Fruit fly (Drosophila melanogaster) ovary, adult (tissue): ENCODE measurements around the gene CG15638.

ENCODE experiments used
- CG17801 ChIP-seq: fragments of 200-800 bp; optimal IDR thresholded peaks from 2 replicates; lab custom pipeline; 2019; ENCODE audit warnings: missing biosample characterization, mild to moderate bottlenecking, missing genetic modification characterization, moderate library complexity; ENCODE audit not compliant: partially characterized antibody

CG15638 gene

DNA sequence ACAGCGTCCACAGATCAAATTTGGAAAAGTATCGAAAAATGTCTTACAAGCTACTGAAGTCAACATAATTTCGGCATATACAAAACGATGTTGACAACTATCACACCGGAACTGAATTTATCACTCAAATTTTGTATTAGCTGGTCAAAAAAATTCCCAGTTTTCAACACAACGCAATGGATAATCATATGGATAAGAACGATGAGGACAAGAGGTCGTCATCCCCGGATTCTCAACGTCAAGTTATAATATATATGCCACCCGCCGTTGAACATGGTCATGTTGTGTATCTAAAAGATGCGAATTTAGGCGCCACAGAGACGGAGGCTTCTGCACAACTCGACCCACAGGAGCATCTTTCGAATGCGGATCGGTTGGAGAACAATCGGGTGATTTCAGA lies 6.9 kb upstream of the CG15638 start, which contains the start of gene CG9263:
Gene CG9263, minus strand, starts transcription at position 101 of the 400 bp plus-strand sequence.
- TF ChIP-seq CG17801, result no peak

DNA sequence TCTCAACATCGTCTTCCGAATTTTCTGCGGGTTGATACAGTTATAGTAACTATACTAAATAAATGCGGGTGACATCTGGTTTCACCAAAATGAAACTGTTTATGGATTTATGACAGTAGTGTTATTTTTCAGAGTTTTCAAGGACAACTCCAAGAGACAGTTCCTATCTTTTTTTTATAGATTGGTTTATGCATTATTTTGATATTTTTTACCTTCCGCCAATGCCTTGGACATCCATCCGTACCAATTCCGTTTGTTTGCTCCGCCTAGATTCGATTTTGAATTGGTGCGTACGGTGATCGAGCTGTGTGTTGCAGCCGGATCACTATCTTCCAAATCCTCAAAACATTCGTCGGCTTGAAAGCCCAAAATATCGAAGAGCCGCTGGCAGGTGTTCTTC lies 6.4 kb upstream of the CG15638 start, which contains the start of gene CG16853:
Gene CG16853, plus strand, starts transcription at position 301 of the 400 bp plus-strand sequence.
- TF ChIP-seq CG17801, result no peak

DNA sequence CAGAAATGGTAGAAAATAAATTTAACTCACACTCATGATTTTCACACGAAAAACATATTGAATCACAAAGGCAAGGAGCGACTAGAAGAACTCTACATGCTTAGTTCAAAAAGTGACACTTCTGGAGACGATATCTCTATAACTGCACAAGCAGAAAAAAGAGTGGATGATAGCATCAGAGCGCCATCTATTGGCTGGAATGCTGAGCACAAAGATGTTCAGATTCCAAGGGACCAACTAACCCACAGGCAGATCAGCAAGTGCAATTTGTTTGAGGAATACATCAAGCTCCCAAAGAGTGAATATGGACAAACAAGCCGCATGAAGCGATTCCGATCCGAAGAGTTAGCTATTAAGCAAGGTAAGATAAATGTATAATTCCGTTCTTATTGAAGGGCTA lies 5.1 kb upstream of the CG15638 start, which contains the start of gene CG16852:
Gene CG16852, plus strand, starts transcription at position 48 of the 400 bp plus-strand sequence.
- TF ChIP-seq CG17801, result no peak

DNA sequence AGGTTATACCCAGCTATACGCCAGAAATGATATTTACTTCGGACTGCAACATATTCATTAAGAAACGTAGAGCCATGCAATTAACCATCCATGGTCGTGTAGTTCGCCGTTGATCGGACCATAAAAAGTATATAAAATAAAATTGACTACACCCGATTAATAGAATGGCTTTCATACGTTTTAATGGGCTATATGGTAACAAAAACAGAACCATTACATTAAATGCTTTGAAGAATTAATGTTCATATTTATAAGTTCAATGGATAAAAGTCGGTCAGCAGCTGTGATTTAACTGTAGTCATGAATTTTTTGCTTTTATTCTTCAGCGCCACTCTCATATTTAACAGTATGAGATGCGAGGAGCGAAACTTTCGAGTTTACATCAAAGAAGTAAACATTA lies 3.1 kb downstream of the CG15638 start, which contains the start of gene CG33645:
Gene CG33645, plus strand, starts transcription at position 301 of the 400 bp plus-strand sequence.
- no peak for TF ChIP-seq CG17801

DNA sequence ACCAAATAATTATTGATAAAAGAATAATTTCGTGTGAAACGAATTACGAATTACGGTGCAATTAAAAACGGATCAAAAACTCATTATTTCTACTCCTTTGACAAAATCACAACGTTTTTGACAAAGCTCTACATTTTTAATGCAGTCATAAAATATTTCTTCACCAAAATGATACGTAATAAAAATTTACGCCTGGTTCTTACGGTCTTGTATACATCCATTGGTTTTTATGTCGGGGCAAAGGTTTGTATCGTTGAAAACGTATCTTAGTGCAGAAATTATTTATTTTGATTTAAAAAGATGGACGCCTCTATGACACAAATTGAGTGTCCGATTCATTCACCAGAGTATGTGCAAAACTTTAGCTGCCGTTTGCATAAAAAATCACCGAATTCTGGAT lies 3.8 kb downstream of the CG15638 start, which contains the start of gene CG33644:
Gene CG33644, plus strand, starts transcription at position 301 of the 400 bp plus-strand sequence.
- no peak for TF ChIP-seq CG17801

DNA sequence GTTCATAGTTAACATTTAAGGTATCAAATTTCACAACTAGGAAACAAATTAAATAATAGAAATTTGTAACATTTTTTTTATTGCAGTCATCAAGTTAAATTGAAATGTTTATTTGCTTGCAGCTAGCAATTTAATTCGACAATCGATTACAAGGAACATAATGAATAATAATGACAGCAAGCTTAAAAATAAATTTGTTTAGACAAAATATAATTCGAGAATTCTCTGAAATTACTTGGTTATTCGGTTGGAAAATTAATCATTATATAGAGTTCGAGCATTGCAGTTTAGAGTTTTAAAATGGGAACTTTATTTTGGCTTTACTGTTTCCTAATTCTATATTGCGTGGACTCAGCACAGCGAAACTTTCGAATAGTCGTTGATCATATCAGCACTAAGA lies 4.8 kb downstream of the CG15638 start, which contains the start of gene CG33643:
Gene CG33643, plus strand, starts transcription at position 301 of the 400 bp plus-strand sequence.
- no peak for TF ChIP-seq CG17801

DNA sequence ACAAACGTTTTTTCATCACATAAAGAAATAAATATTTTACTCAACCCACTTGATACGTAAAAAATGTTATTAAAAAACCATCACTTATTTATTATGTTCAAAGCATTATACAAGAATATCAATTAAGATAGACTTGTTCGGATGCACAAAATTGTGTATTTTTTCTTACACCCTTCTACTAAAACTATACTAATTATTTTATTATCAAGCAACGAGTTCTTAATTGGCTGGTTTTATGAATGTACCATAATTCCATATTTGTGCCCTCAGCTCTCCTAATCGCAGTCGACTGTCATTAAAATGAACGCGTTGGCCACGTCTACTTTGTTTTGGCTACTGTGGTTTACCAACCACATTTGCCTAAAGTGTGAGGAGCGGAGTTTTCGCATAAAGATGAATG lies 5.9 kb downstream of the CG15638 start, which contains the start of gene CG33642:
Gene CG33642, plus strand, starts transcription at position 301 of the 400 bp plus-strand sequence.
- no peak for TF ChIP-seq CG17801

DNA sequence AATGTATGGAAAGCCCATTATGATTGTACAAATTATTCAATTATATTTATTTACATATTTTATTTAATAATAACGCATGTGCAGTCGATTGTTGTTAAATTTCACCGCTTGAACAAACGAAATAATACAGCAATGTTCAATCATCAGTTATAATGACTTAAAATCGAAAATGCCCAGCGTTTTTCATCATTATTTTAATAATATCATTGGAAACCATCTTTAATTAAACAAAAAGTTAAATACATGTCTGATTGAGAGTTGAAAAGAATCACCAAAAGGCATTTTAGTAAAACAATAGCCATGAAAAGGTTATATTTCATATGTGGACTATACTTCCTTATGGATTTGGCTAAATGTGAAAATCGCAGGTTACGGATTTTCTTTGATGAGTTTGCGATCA lies 6.8 kb downstream of the CG15638 start, which contains the start of gene CG33641:
Gene CG33641, plus strand, starts transcription at position 301 of the 400 bp plus-strand sequence.
- TF ChIP-seq CG17801, result no peak

DNA sequence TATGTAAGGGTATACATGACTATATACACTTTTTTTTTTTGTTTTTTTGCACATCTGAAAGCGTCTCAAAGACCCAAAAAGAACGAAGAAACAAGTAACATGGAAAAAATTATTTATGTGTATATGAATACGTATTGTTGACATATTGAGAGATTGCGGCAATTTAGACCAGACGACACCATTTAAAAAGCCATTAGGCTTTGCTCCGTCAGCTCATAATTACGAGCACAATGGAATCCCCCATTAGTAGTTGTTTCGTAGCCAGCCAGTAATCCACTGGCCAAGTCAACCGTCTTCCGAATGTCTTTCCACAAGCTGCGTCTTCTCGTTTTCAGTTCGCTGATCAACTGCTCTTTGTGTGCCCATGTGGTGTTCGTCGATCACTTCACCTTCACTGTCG lies 8.0 kb downstream of the CG15638 start, which contains the start of gene CG33640:
Gene CG33640, plus strand, starts transcription at position 301 of the 400 bp plus-strand sequence.
- no peak for TF ChIP-seq CG17801

DNA sequence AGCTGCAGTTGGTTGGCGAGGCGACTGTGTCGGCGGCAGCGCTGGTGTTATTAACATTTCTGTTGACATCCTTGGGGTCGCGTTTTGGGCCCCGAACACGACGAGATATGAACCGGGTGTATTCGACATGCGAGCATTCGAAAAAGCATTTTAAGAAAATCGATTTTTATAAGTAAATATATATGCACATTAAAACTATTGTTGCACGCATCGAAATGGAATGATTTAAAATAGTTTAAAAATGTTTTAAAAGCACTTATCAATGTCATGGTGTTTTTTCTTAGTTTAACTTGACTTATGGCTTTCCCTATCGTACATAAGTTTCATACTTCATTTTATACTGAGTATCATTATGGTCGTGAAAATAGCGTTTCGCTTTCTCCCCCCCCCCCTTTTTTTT lies 13.8 kb downstream of the CG15638 start:
- no peak for TF ChIP-seq CG17801

DNA sequence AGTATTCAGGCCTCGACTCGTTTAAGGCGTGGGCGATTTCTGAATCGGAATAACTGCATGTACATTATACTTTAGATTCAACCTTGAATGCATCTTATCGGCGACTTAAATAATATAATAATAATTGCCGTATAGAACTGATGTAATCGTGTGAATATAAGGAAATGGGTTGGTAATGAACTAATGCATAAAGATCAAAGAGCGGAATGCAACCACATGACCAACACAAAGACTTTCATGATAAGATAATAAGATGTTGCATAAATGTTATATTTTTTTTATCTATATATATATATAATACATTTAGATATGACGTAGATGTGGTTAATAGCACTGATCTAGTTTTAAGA lies 19.9 kb downstream of the CG15638 start:
- no peak for TF ChIP-seq CG17801

DNA sequence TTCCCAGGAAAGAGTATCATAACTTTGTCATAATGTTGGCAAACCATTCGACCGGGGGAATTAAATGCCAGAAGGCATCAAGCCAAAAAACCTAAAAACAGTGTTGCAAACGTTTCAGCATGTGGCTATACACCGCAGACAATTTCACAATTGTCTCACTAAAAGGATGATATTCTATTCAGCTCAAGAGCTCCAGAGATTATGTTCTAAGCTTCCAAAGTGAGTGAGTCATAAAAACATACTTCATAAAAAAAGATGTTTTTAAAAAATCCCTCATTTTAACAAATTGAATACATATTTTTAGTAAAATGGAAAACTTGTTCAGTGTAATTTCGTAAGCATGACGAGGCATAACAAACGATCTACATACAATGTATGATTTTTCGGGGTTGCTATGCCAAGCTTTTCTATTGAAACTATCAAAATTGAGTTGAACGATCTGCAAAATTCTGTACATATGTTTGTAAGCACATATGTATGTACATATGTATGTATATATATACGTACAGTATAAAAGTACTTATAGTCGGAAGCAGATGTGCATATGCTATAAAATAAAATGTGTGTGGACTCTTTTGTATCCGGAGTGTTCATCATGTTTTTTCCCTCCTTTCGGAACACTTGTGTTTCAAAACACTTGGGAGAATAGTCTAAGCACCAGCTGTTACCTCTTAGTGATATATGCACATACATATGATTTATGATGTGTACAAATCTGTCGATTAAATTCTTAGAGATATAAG lies 20.5 kb downstream of the CG15638 start:
- no peak for TF ChIP-seq CG17801

DNA sequence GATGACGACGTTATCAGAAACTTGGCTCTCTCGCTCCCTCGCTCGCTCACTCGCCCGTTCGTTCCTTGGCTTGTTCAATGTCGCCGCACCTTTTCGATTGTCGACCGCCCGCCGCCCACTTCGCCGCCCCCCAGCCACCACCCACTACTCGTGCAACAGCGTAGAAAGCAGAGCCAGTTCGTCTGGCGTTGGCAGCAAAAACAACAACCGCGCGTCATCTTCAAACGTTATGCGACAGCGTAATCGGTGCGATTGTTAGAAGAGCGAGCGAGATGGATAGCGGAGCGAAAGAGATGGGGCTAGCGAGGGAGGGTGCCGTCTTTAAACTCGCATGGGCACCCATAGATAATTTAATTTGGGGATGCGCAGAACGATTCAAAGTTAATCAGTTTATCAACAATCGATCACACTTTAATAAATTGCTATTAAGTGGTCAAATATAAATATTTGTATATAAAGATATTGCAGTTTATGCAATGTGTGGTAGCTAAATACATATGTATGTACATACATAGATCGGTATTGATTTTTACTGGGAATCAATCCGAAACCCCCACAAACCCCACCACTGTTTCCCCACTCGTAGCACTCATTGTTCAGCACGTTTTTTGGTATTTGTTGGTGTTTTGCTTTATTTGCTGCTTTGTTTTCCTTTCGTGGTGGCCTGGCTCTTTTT lies 21.2 kb downstream of the CG15638 start:
- TF ChIP-seq CG17801, result peak; percentile 74

DNA sequence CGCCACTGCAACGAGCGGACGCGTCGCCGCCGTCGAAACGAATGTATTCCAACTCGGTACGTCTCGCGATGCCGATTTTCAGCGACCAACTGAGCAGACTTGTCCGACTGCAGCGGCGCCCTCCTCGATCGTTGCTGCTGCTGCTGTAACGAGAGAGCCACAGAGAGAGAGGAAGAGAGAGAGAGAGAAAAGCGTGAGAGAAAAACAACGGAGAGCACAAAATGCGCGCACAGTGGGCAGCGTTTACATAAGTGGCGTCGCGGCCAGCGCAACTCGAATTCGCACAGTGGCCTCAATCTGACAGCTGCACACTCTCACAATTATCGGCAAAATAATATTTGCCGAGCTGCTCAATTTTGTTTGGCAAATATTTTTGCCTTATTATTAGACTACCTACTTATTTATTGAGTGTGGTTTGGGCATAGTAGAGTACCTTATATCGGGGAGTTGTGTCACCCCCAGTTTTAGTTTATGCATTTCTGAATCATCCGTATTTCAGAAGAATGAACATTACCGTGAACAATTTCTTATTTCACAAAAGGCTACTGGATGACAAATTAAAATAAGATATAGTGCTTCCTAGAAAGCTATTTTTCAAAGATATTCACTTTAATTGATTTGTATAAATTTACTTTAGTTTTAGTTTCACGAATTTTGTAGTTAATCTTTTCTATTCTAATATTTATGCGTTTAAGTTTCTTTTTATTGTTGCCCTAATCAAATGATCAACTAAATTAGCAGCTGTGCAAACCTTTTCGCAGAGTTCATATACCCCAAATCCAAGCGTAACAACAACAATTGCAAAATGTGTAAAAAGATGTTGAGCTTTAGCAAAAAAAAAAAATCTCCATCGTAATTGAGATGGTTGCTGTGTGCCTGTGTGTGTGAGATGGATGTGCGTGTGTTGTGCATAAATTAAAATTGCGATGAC lies 22.0 kb downstream of the CG15638 start:
- TF ChIP-seq CG17801, result peak; percentile 33

DNA sequence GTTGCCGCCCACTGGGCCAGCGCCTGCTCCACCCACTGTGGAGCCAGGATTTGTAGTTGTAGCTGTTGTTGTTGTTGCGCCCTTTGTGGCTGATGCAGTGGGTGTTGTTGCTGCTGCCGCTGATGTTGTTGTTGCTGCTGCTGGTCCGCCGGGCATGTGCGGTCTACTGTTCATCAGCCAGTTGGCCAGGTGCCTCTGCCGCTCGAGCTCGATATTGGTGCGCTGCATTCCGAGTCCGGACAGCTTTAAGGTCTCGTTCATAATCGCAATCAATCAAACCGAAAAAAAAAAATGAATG lies 22.6 kb downstream of the CG15638 start:
- no peak for TF ChIP-seq CG17801
